Worm (Caenorhabditis elegans): ENCODE results near the gene ser-1.

Gene ser-1

DNA sequence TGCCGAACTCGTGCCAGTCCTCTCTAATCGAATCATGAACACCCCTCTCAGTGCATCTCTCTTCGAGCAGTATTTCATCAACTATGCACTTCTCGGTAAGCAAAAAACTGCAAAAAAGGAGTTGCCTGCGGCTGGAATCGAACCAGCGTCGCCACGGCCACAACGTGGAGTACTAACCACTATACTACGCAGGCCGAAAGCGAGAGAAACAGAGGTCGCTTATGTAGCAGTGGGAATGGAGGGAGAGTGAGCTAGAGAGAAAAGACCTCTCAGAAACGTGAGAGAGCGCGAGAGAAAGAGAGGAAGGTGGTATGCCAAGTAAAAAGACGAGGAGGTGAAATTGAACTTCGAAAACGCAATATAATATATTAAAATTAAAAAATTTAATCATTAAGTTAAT is 55.2 kb downstream of the ser-1 start:
- peak; percentile 96 for TF ChIP-seq flt-1 (GFP tag; IDR thresholded peaks at IDR 0.05)
- TF ChIP-seq hnd-1 (tag; optimal IDR thresholded peaks at IDR 0.05): peak; percentile 92
- peak; percentile 97 for TF ChIP-seq pes-1 (GFP tag; IDR thresholded peaks at IDR 0.05)
- no peak for TF ChIP-seq ama-1 (optimal IDR thresholded peaks at IDR 0.05)
- peak; percentile 95 for TF ChIP-seq aly-1 (tag; optimal IDR thresholded peaks at IDR 0.05)
- peak; percentile 97 for TF ChIP-seq sea-1 (GFP tag; conservative IDR thresholded peaks at IDR 0.05)
- peak; percentile 98 for TF ChIP-seq hmg-4 (GFP tag; optimal IDR thresholded peaks at IDR 0.05)
- TF ChIP-seq tra-4 (tag; optimal IDR thresholded peaks at IDR 0.05): peak; percentile 77
- TF ChIP-seq F13C5.2 (tag; optimal IDR thresholded peaks at IDR 0.05): peak; percentile 97
- TF ChIP-seq B0310.2 (tag; optimal IDR thresholded peaks at IDR 0.05): peak; percentile 86
- peak; percentile 96 for TF ChIP-seq tbx-11 (GFP tag; IDR thresholded peaks at IDR 0.05)
- peak; percentile 96 for TF ChIP-seq scrt-1 (GFP tag; IDR thresholded peaks at IDR 0.05)
- peak; percentile 95 for TF ChIP-seq ceh-36 (tag; optimal IDR thresholded peaks at IDR 0.05)
- peak; percentile 80 for TF ChIP-seq ets-7 (tag; optimal IDR thresholded peaks at IDR 0.05)
- peak; percentile 96 for TF ChIP-seq tbx-37 (GFP tag; conservative IDR thresholded peaks at IDR 0.05)
- TF ChIP-seq ceh-13 (GFP tag; optimal IDR thresholded peaks at IDR 0.05): peak; percentile 92
- peak; percentile 83 for TF ChIP-seq hmbx-1 (tag; optimal IDR thresholded peaks at IDR 0.05)
